Fruit fly (Drosophila melanogaster) whole organism, embryonic: ENCODE results near the gene CG13138.

ENCODE experiments used
- Adf1 ChIP-seq: fragments of 200-800 bp; sonication (Bioruptor generic); IDR thresholded peaks from 2 replicates; pipeline ENCODE4 v1.3.6; 2022; ENCODE audit warnings: missing biosample characterization, missing genetic modification characterization
- Antp ChIP-seq: fragments of 200-800 bp; sonication (Bioruptor generic); optimal IDR thresholded peaks from 3 replicates; lab custom pipeline; 2016; ENCODE audit warnings: missing biosample characterization, missing genetic modification characterization
- Atf3 ChIP-seq: fragments of 200-800 bp; sonication (Bioruptor generic); optimal IDR thresholded peaks from 3 replicates; lab custom pipeline; 2016; ENCODE audit warnings: missing biosample characterization, missing genetic modification characterization
- B-H1 ChIP-seq: fragments of 200-800 bp; sonication (Bioruptor generic); IDR thresholded peaks from 3 replicates; pipeline ENCODE4 v1.3.6; 2022; ENCODE audit warnings: missing biosample characterization, missing genetic modification characterization
- BtbVII ChIP-seq: fragments of 200-800 bp; sonication (Bioruptor generic); optimal IDR thresholded peaks from 3 replicates; lab custom pipeline; 2017; ENCODE audit warnings: missing biosample characterization, mild to moderate bottlenecking, missing genetic modification characterization
- CG10321 ChIP-seq: fragments of 200-800 bp; sonication (Bioruptor generic); IDR thresholded peaks from 2 replicates; pipeline ENCODE4 v1.3.6; 2022; ENCODE audit warnings: missing biosample characterization, missing genetic modification characterization
- CG10431 ChIP-seq: fragments of 200-800 bp; sonication (Bioruptor generic); optimal IDR thresholded peaks from 3 replicates; lab custom pipeline; 2018; ENCODE audit warnings: missing biosample characterization, mild to moderate bottlenecking, missing genetic modification characterization
- CG13624 ChIP-seq: fragments of 200-800 bp; sonication (Bioruptor generic); optimal IDR thresholded peaks from 2 replicates; lab custom pipeline; 2016; ENCODE audit warnings: missing biosample characterization, missing genetic modification characterization
- CG14441 ChIP-seq: fragments of 200-800 bp; sonication (Bioruptor generic); IDR thresholded peaks from 2 replicates; pipeline ENCODE4 v1.3.6; 2022; ENCODE audit warnings: missing biosample characterization, missing genetic modification characterization
- CG14860 ChIP-seq: fragments of 200-800 bp; sonication (Bioruptor generic); IDR thresholded peaks from 3 replicates; pipeline ENCODE4 v1.3.6; 2022; ENCODE audit warnings: missing biosample characterization, missing genetic modification characterization; ENCODE audit not compliant: partially characterized antibody
- CG1602 ChIP-seq: fragments of 200-800 bp; sonication (Bioruptor generic); optimal IDR thresholded peaks from 3 replicates; lab custom pipeline; 2016; ENCODE audit warnings: missing biosample characterization, missing genetic modification characterization
- CG17802 ChIP-seq: fragments of 200-800 bp; sonication (Bioruptor generic); optimal IDR thresholded peaks from 2 replicates; lab custom pipeline; 2018; ENCODE audit warnings: missing biosample characterization, mild to moderate bottlenecking, missing genetic modification characterization, moderate library complexity
- CG18599 ChIP-seq: fragments of 200-800 bp; sonication (Bioruptor generic); optimal IDR thresholded peaks from 3 replicates; lab custom pipeline; 2017; ENCODE audit warnings: missing biosample characterization, missing genetic modification characterization, mild to moderate bottlenecking, moderate library complexity, missing genetic modification reagents
- CG2199 ChIP-seq: fragments of 200-800 bp; sonication (Bioruptor generic); IDR thresholded peaks from 3 replicates; pipeline ENCODE4 v1.3.6; 2022; ENCODE audit warnings: missing biosample characterization, missing genetic modification characterization
- CG31224 ChIP-seq: fragments of 200-800 bp; sonication (Bioruptor generic); IDR thresholded peaks from 2 replicates; pipeline ENCODE4 v1.3.6; 2022; ENCODE audit warnings: missing biosample characterization, missing genetic modification characterization
- CG3847 ChIP-seq: fragments of 200-800 bp; sonication (Bioruptor generic); IDR thresholded peaks from 2 replicates; pipeline ENCODE4 v1.3.6; 2022; ENCODE audit warnings: missing biosample characterization, missing genetic modification characterization
- CG4854 ChIP-seq: fragments of 200-800 bp; sonication (Bioruptor generic); optimal IDR thresholded peaks from 2 replicates; lab custom pipeline; 2016; ENCODE audit warnings: missing biosample characterization, missing genetic modification characterization, inconsistent platforms
- CG5180 ChIP-seq: fragments of 200-800 bp; sonication (Bioruptor generic); optimal IDR thresholded peaks from 3 replicates; lab custom pipeline; 2017; ENCODE audit warnings: missing biosample characterization, missing genetic modification characterization, mild to moderate bottlenecking, moderate library complexity, missing genetic modification reagents
- CG6654 ChIP-seq: fragments of 200-800 bp; sonication (Bioruptor generic); optimal IDR thresholded peaks from 2 replicates; lab custom pipeline; 2017; ENCODE audit warnings: missing biosample characterization, mild to moderate bottlenecking, missing genetic modification characterization
- CG6689 ChIP-seq: fragments of 200-800 bp; sonication (Bioruptor generic); IDR thresholded peaks from 2 replicates; pipeline ENCODE4 v1.3.6; 2022; ENCODE audit warnings: missing biosample characterization, missing genetic modification characterization
- CG7839 ChIP-seq: fragments of 200-800 bp; sonication (Bioruptor generic); optimal IDR thresholded peaks from 3 replicates; lab custom pipeline; 2018; ENCODE audit warnings: missing biosample characterization, mild to moderate bottlenecking, missing genetic modification characterization, moderate library complexity
- CG9797 ChIP-seq: fragments of 200-800 bp; sonication (Bioruptor generic); optimal IDR thresholded peaks from 3 replicates; lab custom pipeline; 2018; ENCODE audit warnings: missing biosample characterization, mild to moderate bottlenecking, missing genetic modification characterization
- Deaf1 ChIP-seq: fragments of 200-800 bp; optimal IDR thresholded peaks from 3 replicates; lab custom pipeline; 2019; ENCODE audit warnings: missing biosample characterization, mild to moderate bottlenecking, missing genetic modification characterization, moderate library complexity
- Fer1 ChIP-seq: fragments of 200-800 bp; sonication (Bioruptor generic); optimal IDR thresholded peaks from 2 replicates; lab custom pipeline; 2017; ENCODE audit warnings: missing biosample characterization, mild to moderate bottlenecking, missing genetic modification characterization
- Mes4 ChIP-seq: fragments of 200-800 bp; sonication (Bioruptor generic); optimal IDR thresholded peaks from 2 replicates; lab custom pipeline; 2016; ENCODE audit warnings: missing biosample characterization, missing genetic modification characterization
- NC2α ChIP-seq: fragments of 200-800 bp; sonication (Bioruptor generic); optimal IDR thresholded peaks from 2 replicates; lab custom pipeline; 2016; ENCODE audit warnings: missing biosample characterization, missing genetic modification characterization
- Nf-YB ChIP-seq: fragments of 200-800 bp; sonication (Bioruptor generic); optimal IDR thresholded peaks from 3 replicates; lab custom pipeline; 2019; ENCODE audit warnings: missing biosample characterization, mild to moderate bottlenecking, missing genetic modification characterization, moderate library complexity
- Spps ChIP-seq: fragments of 200-800 bp; sonication (Bioruptor generic); optimal IDR thresholded peaks from 2 replicates; lab custom pipeline; 2018; ENCODE audit warnings: missing biosample characterization, mild to moderate bottlenecking, missing genetic modification characterization
- chif ChIP-seq, 2 experiments: fragments of 200-800 bp; sonication (Bioruptor generic); optimal IDR thresholded peaks; 3 replicates each; lab custom pipeline; 2016; ENCODE audit warnings: missing biosample characterization in 2 of 2, missing genetic modification characterization in 2 of 2
- crp ChIP-seq, 2 experiments: fragments of 200-800 bp; sonication (Bioruptor generic); optimal IDR thresholded peaks; 2 replicates in 1 of 2; 3 replicates in 1 of 2; lab custom pipeline; 2017; ENCODE audit warnings: missing biosample characterization in 2 of 2, missing genetic modification characterization in 2 of 2, mild to moderate bottlenecking in 1 of 2, moderate library complexity in 1 of 2
- cwo ChIP-seq: fragments of 200-800 bp; sonication (Bioruptor generic); optimal IDR thresholded peaks from 3 replicates; lab custom pipeline; 2017; ENCODE audit warnings: missing biosample characterization, missing genetic modification characterization, mild to moderate bottlenecking, moderate library complexity, missing genetic modification reagents
- danr ChIP-seq: fragments of 200-800 bp; sonication (Bioruptor generic); IDR thresholded peaks from 2 replicates; pipeline ENCODE4 v1.3.6; 2022; ENCODE audit warnings: missing biosample characterization, missing genetic modification characterization
- dimm ChIP-seq: fragments of 200-800 bp; sonication (Bioruptor generic); IDR thresholded peaks from 2 replicates; pipeline ENCODE4 v1.3.6; 2022; ENCODE audit warnings: missing biosample characterization, missing genetic modification characterization
- disco-r ChIP-seq: fragments of 200-800 bp; sonication (Bioruptor generic); optimal IDR thresholded peaks from 2 replicates; lab custom pipeline; 2016; ENCODE audit warnings: missing biosample characterization, missing genetic modification characterization
- dm ChIP-seq: fragments of 200-800 bp; sonication (Bioruptor generic); optimal IDR thresholded peaks from 3 replicates; lab custom pipeline; 2016; ENCODE audit warnings: missing biosample characterization, missing genetic modification characterization
- gcm ChIP-seq: fragments of 200-800 bp; sonication (Bioruptor generic); optimal IDR thresholded peaks from 2 replicates; lab custom pipeline; 2019; ENCODE audit warnings: missing biosample characterization, mild to moderate bottlenecking, missing genetic modification characterization, moderate library complexity
- gem ChIP-seq: fragments of 200-800 bp; sonication (Bioruptor generic); optimal IDR thresholded peaks from 2 replicates; lab custom pipeline; 2019; ENCODE audit warnings: missing biosample characterization, mild to moderate bottlenecking, missing genetic modification characterization, moderate library complexity
- gfzf ChIP-seq: fragments of 200-800 bp; sonication (Bioruptor generic); optimal IDR thresholded peaks from 2 replicates; lab custom pipeline; 2016; ENCODE audit warnings: missing biosample characterization, mild to moderate bottlenecking, missing genetic modification characterization, moderate library complexity
- grn ChIP-seq: fragments of 200-800 bp; sonication (Bioruptor generic); optimal IDR thresholded peaks from 3 replicates; lab custom pipeline; 2017; ENCODE audit warnings: missing biosample characterization, missing genetic modification characterization
- ham ChIP-seq: fragments of 200-800 bp; sonication (Bioruptor generic); IDR thresholded peaks from 2 replicates; pipeline ENCODE4 v1.3.6; 2022; ENCODE audit warnings: missing biosample characterization, missing genetic modification characterization
- hkb ChIP-seq, 2 experiments: fragments of 200-800 bp in 1 of 2; fragments of >200 bp in 1 of 2; sonication (Bioruptor generic) in 1 of 2; IDR thresholded peaks in 1 of 2; optimal IDR thresholded peaks in 1 of 2; 2 replicates each; pipeline versions ENCODE4 v1.3.6 to Lab custom; 2017 to 2022; ENCODE audit warnings: missing biosample characterization in 1 of 2, missing genetic modification characterization in 1 of 2
- kah ChIP-seq: fragments of 200-800 bp; sonication (Bioruptor generic); optimal IDR thresholded peaks from 2 replicates; lab custom pipeline; 2018; ENCODE audit warnings: missing biosample characterization, mild to moderate bottlenecking, missing genetic modification characterization
- klu ChIP-seq: fragments of 200-800 bp; sonication (Bioruptor generic); IDR thresholded peaks from 2 replicates; pipeline ENCODE4 v1.3.6; 2022; ENCODE audit warnings: missing biosample characterization, missing genetic modification characterization
- ro ChIP-seq: fragments of 200-800 bp; sonication (Bioruptor generic); IDR thresholded peaks from 2 replicates; pipeline ENCODE4 v1.3.6; 2022; ENCODE audit warnings: missing biosample characterization, missing genetic modification characterization
- schlank ChIP-seq: fragments of 200-800 bp; sonication (Bioruptor generic); optimal IDR thresholded peaks from 2 replicates; lab custom pipeline; 2018; ENCODE audit warnings: missing biosample characterization, mild to moderate bottlenecking, missing genetic modification characterization
- sisA ChIP-seq: fragments of 200-800 bp; sonication (Bioruptor generic); IDR thresholded peaks from 2 replicates; pipeline ENCODE4 v1.3.6; 2022; ENCODE audit warnings: missing biosample characterization, missing genetic modification characterization
- so ChIP-seq: fragments of 200-800 bp; sonication (Bioruptor generic); IDR thresholded peaks from 3 replicates; pipeline ENCODE4 v1.3.6; 2022; ENCODE audit warnings: missing biosample characterization, missing genetic modification characterization
- ssp ChIP-seq: fragments of 200-800 bp; sonication (Bioruptor generic); IDR thresholded peaks from 2 replicates; pipeline ENCODE4 v1.3.6; 2022; ENCODE audit warnings: missing biosample characterization, missing genetic modification characterization
- stwl ChIP-seq: fragments of 200-800 bp; sonication (Bioruptor generic); optimal IDR thresholded peaks from 3 replicates; lab custom pipeline; 2018; ENCODE audit warnings: missing biosample characterization, mild to moderate bottlenecking, missing genetic modification characterization, moderate library complexity
- wek ChIP-seq: fragments of 200-800 bp; sonication (Bioruptor generic); optimal IDR thresholded peaks from 3 replicates; lab custom pipeline; 2018; ENCODE audit warnings: missing biosample characterization, mild to moderate bottlenecking, missing genetic modification characterization, moderate library complexity
- zen ChIP-seq: fragments of 200-800 bp; sonication (Bioruptor generic); optimal IDR thresholded peaks from 3 replicates; lab custom pipeline; 2018; ENCODE audit warnings: missing biosample characterization, mild to moderate bottlenecking, missing genetic modification characterization, moderate library complexity
- zf30C ChIP-seq: fragments of 200-800 bp; sonication (Bioruptor generic); optimal IDR thresholded peaks from 3 replicates; lab custom pipeline; 2018; ENCODE audit warnings: missing biosample characterization, mild to moderate bottlenecking, missing genetic modification characterization

Gene CG13138

dm6 chr2L:10298306-10298705, 3.5 kb downstream of the CG13138 start (continued):
- TF ChIP-seq BtbVII = no peak
- no peak for TF ChIP-seq CG13624 (GFP tag; lab: Kevin White, UChicago)
- peak; percentile 98 for TF ChIP-seq CG2199 (GFP tag; lab: Robert Waterston, UW)
- TF ChIP-seq B-H1 (GFP tag; lab: Robert Waterston, UW) = no peak
- TF ChIP-seq gem (tag; lab: Kevin White, UChicago) = no peak
- no peak for TF ChIP-seq CG31224
- TF ChIP-seq grn (GFP tag; lab: Kevin White, UChicago) = no peak
- no peak for TF ChIP-seq so (GFP tag; lab: Robert Waterston, UW)
- no peak for TF ChIP-seq Spps (tag; lab: Kevin White, UChicago)
- no peak for TF ChIP-seq crp (GFP tag; optimal IDR thresholded peaks at IDR 0.05; lab: Kevin White, UChicago)
- TF ChIP-seq CG10431 (GFP tag; lab: Kevin White, UChicago) = no peak
- TF ChIP-seq CG6654 (GFP tag; lab: Kevin White, UChicago) = no peak
- TF ChIP-seq gcm (GFP tag; lab: Kevin White, UChicago) = no peak
- no peak for TF ChIP-seq CG4854 (GFP tag; lab: Kevin White, UChicago)
- TF ChIP-seq gfzf (GFP tag; lab: Kevin White, UChicago) = peak; percentile 13
- no peak for TF ChIP-seq chif (GFP tag; optimal IDR thresholded peaks at IDR 0.05; lab: Kevin White, UChicago)
- peak; percentile 38 for TF ChIP-seq zen (tag; lab: Kevin White, UChicago)
- TF ChIP-seq Deaf1 (tag; lab: Kevin White, UChicago) = no peak
- no peak for TF ChIP-seq CG5180
- no peak for TF ChIP-seq kah (GFP tag; lab: Kevin White, UChicago)
- TF ChIP-seq disco-r = no peak
- no peak for TF ChIP-seq zf30C
- no peak for TF ChIP-seq hkb (optimal IDR thresholded peaks at IDR 0.05; lab: Kevin White, UChicago)
- TF ChIP-seq hkb (GFP tag; IDR thresholded peaks at IDR 0.05; lab: Robert Waterston, UW) = no peak
- no peak for TF ChIP-seq NC2α
- no peak for TF ChIP-seq CG9797 (GFP tag; lab: Kevin White, UChicago)
- TF ChIP-seq dimm = no peak
- peak; percentile 35 for TF ChIP-seq Nf-YB
- TF ChIP-seq Mes4 (GFP tag; lab: Kevin White, UChicago) = no peak
- peak; percentile 92 for TF ChIP-seq stwl (tag; lab: Kevin White, UChicago)
- TF ChIP-seq sisA (GFP tag; lab: Robert Waterston, UW) = no peak
- no peak for TF ChIP-seq schlank (tag; lab: Kevin White, UChicago)
- no peak for TF ChIP-seq ro (GFP tag; lab: Robert Waterston, UW)
- no peak for TF ChIP-seq wek (GFP tag; lab: Kevin White, UChicago)
- no peak for TF ChIP-seq Antp (GFP tag; lab: Kevin White, UChicago)
- TF ChIP-seq CG10321 (GFP tag; lab: Robert Waterston, UW) = no peak
- TF ChIP-seq dm (GFP tag; lab: Kevin White, UChicago) = no peak
- no peak for TF ChIP-seq Atf3 (GFP tag; lab: Kevin White, UChicago)
- no peak for TF ChIP-seq CG14441 (GFP tag; lab: Robert Waterston, UW)
- peak; percentile 84; the same call in 2 of the 3 replicates for TF ChIP-seq CG14860
- no peak for TF ChIP-seq cwo (GFP tag; lab: Kevin White, UChicago)
- no peak for TF ChIP-seq danr (GFP tag; lab: Robert Waterston, UW)
- no peak for TF ChIP-seq ham (GFP tag; lab: Robert Waterston, UW)
- TF ChIP-seq CG18599 (GFP tag; lab: Kevin White, UChicago) = no peak
- peak; percentile 24 for TF ChIP-seq CG7839 (tag; lab: Kevin White, UChicago)
- no peak for TF ChIP-seq CG6689 (GFP tag; lab: Robert Waterston, UW)
- no peak for TF ChIP-seq ssp (GFP tag; lab: Robert Waterston, UW)
- no peak for TF ChIP-seq CG3847 (GFP tag; lab: Robert Waterston, UW)
- TF ChIP-seq CG1602 (GFP tag; lab: Kevin White, UChicago) = no peak
- TF ChIP-seq CG17802 (tag; lab: Kevin White, UChicago) = no peak
- no peak for TF ChIP-seq Fer1 (GFP tag; lab: Kevin White, UChicago)
- TF ChIP-seq Adf1 (GFP tag; lab: Robert Waterston, UW) = no peak
- no peak for TF ChIP-seq klu (GFP tag; lab: Robert Waterston, UW)
